Fruit fly (Drosophila melanogaster): Measurements from ENCODE around the gene lost.

- peak; percentile 9 for TF ChIP-seq CG12768 (GFP tag; optimal IDR thresholded peaks at IDR 0.05)
- TF ChIP-seq Hr96 (GFP tag; optimal IDR thresholded peaks at IDR 0.05), result no peak
These were observed 43.3 kb upstream of the lost start, which contains the start of gene CG1090 for dm6 chr3R:4359625-4360024.
